Fruit fly (Drosophila melanogaster) ovary, adult (tissue): ENCODE data around the gene orb2.

ENCODE experiments used
- CG17801 ChIP-seq: fragments of 200-800 bp; optimal IDR thresholded peaks from 2 replicates; lab custom pipeline; 2019; ENCODE audit warnings: missing biosample characterization, mild to moderate bottlenecking, missing genetic modification characterization, moderate library complexity; ENCODE audit not compliant: partially characterized antibody

The orb2 gene

dm6 chr3L:8953962-8954647, at the start of gene orb2, which contains the start of gene CG43783:
Gene orb2 (minus strand): TSS chr3L:8954463.
Gene CG43783 (minus strand): TSS chr3L:8954272.
- TF ChIP-seq CG17801 (GFP tag; lab: Kevin White, UChicago): no peak

dm6 chr3L:9003369-9003768, 49.1 kb upstream of the orb2 start:
- TF ChIP-seq CG17801 (GFP tag; lab: Kevin White, UChicago): no peak

- no peak for TF ChIP-seq CG17801 (GFP tag; lab: Kevin White, UChicago)
Observed at dm6 chr3L:9002527-9002926, 48.3 kb upstream of the orb2 start.

dm6 chr3L:8997686-8998239, 43.5 kb upstream of the orb2 start, which contains the start of the genes smg and CG5087:
Gene smg (minus strand): TSS chr3L:8997989.
Gene CG5087 (plus strand): TSS chr3L:8998184.
- TF ChIP-seq CG17801 (GFP tag; lab: Kevin White, UChicago): peak; percentile 43

- TF ChIP-seq CG17801 (GFP tag; lab: Kevin White, UChicago): no peak
Observed at dm6 chr3L:8996899-8997685, 42.8 kb upstream of the orb2 start.

- peak; percentile 97 for TF ChIP-seq CG17801 (GFP tag; lab: Kevin White, UChicago)
Observed at dm6 chr3L:8996173-8996767, 42.0 kb upstream of the orb2 start.

- no peak for TF ChIP-seq CG17801 (GFP tag; lab: Kevin White, UChicago)
Observed at dm6 chr3L:8990128-8990527, 35.9 kb upstream of the orb2 start, which contains the start of gene CG5280. Gene CG5280 (minus strand): TSS chr3L:8990228.

- TF ChIP-seq CG17801 (GFP tag; lab: Kevin White, UChicago): no peak
Observed at dm6 chr3L:8986582-8986981, 32.3 kb upstream of the orb2 start, which contains the start of gene CG5068. Gene CG5068 (plus strand): TSS chr3L:8986710.

dm6 chr3L:8985848-8986320, 31.6 kb upstream of the orb2 start, which contains the start of gene Galk:
Gene Galk (minus strand): TSS chr3L:8986091.
- peak; percentile 38 for TF ChIP-seq CG17801 (GFP tag; lab: Kevin White, UChicago)

dm6 chr3L:8985132-8985847, 31.0 kb upstream of the orb2 start:
- TF ChIP-seq CG17801 (GFP tag; lab: Kevin White, UChicago): no peak

- TF ChIP-seq CG17801 (GFP tag; lab: Kevin White, UChicago): no peak
Observed at dm6 chr3L:8982044-8982443, 27.8 kb upstream of the orb2 start.

- no peak for TF ChIP-seq CG17801 (GFP tag; lab: Kevin White, UChicago)
Observed at dm6 chr3L:8981495-8981894, 27.2 kb upstream of the orb2 start, which contains the start of gene CG13314. Gene CG13314 (plus strand): TSS chr3L:8981795.

- TF ChIP-seq CG17801 (GFP tag; lab: Kevin White, UChicago): no peak
Observed at dm6 chr3L:8979780-8980179, 25.5 kb upstream of the orb2 start, which contains the start of gene CG5644. Gene CG5644 (minus strand): TSS chr3L:8979880.
